Worm (Caenorhabditis elegans): ENCODE results near the gene hlh-3.

The hlh-3 gene

DNA sequence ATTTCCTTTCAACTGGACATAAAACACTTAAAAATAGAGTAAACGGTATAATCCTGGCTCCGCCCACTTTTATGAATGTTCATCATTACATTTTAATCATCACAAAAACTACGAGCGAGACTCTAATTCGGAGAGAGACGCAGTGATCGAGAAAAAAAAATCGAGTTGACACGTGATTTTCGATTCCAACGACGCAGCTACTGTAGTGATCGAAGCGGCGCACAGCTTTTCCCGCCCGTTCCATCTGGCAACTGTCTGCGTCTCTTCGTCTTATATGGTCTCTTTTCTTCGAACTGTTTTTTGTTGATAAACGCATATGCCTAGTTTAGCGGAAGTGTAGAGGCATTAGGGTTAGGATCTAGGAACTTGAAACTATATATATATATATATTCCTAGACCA, 27.4 kb downstream of the hlh-3 start:
- TF ChIP-seq hlh-30 (tag; optimal IDR thresholded peaks at IDR 0.05; ENCODE audit: insufficient read depth) (peak; percentile 49), ceh-18 (tag; optimal IDR thresholded peaks at IDR 0.05) (no peak), tbx-7 (tag; optimal IDR thresholded peaks at IDR 0.05) (no peak), hlh-15 (tag; optimal IDR thresholded peaks at IDR 0.05) (no peak), ceh-9 (tag; optimal IDR thresholded peaks at IDR 0.05) (no peak)

- TF ChIP-seq eyg-1 (tag; optimal IDR thresholded peaks at IDR 0.05) (no peak), pros-1 (tag; optimal IDR thresholded peaks at IDR 0.05) (no peak), C08G9.2 (tag; optimal IDR thresholded peaks at IDR 0.05) (no peak), pat-9 (tag; optimal IDR thresholded peaks at IDR 0.05) (no peak), K02D7.2 (tag; optimal IDR thresholded peaks at IDR 0.05) (no peak), ceh-30 (tag; optimal IDR thresholded peaks at IDR 0.05) (no peak), elt-2 (tag; optimal IDR thresholded peaks at IDR 0.05) (no peak), hlh-15 (tag; optimal IDR thresholded peaks at IDR 0.05) (no peak), fax-1 (tag; optimal IDR thresholded peaks at IDR 0.05) (no peak), hlh-30 (tag; optimal IDR thresholded peaks at IDR 0.05; ENCODE audit: insufficient read depth) (no peak), dmd-4 (tag; optimal IDR thresholded peaks at IDR 0.05; ENCODE audit: borderline replicate concordance) (no peak), hlh-6 (tag; optimal IDR thresholded peaks at IDR 0.05) (no peak), che-1 (tag; optimal IDR thresholded peaks at IDR 0.05) (no peak), ttx-3 (tag; optimal IDR thresholded peaks at IDR 0.05) (no peak)
These were observed 28.6 kb downstream of the hlh-3 start for ce11 chrII:9114972-9115371.

DNA sequence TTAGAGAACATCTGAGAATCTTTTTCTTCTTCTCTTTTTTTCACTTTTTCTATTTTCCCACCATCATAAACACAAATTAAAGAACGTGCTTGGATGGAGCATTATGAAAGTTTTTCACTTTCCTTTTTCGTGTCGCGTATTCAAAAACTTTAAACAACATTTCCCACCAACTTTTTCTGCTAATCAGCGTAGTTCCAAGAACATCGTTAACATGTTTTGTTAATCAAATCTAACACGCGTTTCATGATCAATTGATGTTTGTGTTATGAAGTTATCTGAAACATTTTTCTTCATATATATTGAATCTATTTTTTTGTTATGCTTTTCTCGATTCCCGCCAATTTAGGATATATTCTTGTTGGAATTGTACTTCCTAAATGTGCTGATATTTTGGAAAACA, 29.2 kb downstream of the hlh-3 start:
- no peak for TF ChIP-seq pax-1 (tag; optimal IDR thresholded peaks at IDR 0.05)
- no peak for TF ChIP-seq fax-1 (tag; optimal IDR thresholded peaks at IDR 0.05)
- TF ChIP-seq T23F11.4 (GFP tag; optimal IDR thresholded peaks at IDR 0.05), result no peak
- no peak for TF ChIP-seq ceh-14 (tag; optimal IDR thresholded peaks at IDR 0.05)
- no peak for TF ChIP-seq pqm-1 (tag; optimal IDR thresholded peaks at IDR 0.05)
- no peak for TF ChIP-seq hlh-8 (tag; optimal IDR thresholded peaks at IDR 0.05)
- TF ChIP-seq ceh-45 (GFP tag; IDR thresholded peaks at IDR 0.05), result no peak
- TF ChIP-seq pag-3 (tag; optimal IDR thresholded peaks at IDR 0.05; ENCODE audit: borderline replicate concordance), result no peak
- TF ChIP-seq tbx-2 (tag; optimal IDR thresholded peaks at IDR 0.05), result no peak
- TF ChIP-seq lim-6 (tag; optimal IDR thresholded peaks at IDR 0.05), result no peak
- no peak for TF ChIP-seq npax-4 (tag; optimal IDR thresholded peaks at IDR 0.05)
- no peak for TF ChIP-seq ceh-22 (tag; optimal IDR thresholded peaks at IDR 0.05)
- no peak for TF ChIP-seq gmeb-2 (tag; optimal IDR thresholded peaks at IDR 0.05)
- TF ChIP-seq K09A11.1 (tag; optimal IDR thresholded peaks at IDR 0.05; ENCODE audit: insufficient read depth), result no peak
- TF ChIP-seq nfya-1 (tag; optimal IDR thresholded peaks at IDR 0.05), result no peak
- no peak for TF ChIP-seq pha-4 (tag; optimal IDR thresholded peaks at IDR 0.05)
- TF ChIP-seq fkh-6 (tag; optimal IDR thresholded peaks at IDR 0.05), result no peak
- no peak for TF ChIP-seq sdc-2 (tag; optimal IDR thresholded peaks at IDR 0.05)
- no peak for TF ChIP-seq K02D7.2 (tag; optimal IDR thresholded peaks at IDR 0.05)

DNA sequence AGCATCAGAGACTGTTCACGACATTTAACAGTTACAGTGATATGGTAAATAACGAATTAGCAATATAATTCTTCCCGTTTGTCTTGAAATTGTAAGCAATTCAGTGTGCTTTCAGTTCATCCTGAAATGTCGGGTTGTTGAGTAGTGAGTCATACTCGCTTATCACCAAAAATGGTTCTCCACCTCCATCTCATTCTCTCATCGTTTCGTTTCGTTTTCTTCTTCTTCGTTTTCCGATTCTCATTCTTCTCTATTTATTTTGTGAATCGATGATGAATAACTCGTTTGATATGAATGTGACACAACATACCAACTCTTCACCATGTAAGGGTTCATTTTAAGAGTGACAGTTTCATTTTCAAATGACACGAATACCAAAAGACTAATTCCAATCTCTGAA, 30.0 kb downstream of the hlh-3 start:
- no peak for TF ChIP-seq che-1 (tag; optimal IDR thresholded peaks at IDR 0.05)
- TF ChIP-seq nfya-1 (tag; optimal IDR thresholded peaks at IDR 0.05), result no peak
- no peak for TF ChIP-seq madf-2 (tag; optimal IDR thresholded peaks at IDR 0.05)
- no peak for TF ChIP-seq gmeb-2 (tag; optimal IDR thresholded peaks at IDR 0.05)

ce11 chrII:9117789-9118242, 31.4 kb downstream of the hlh-3 start:
- TF ChIP-seq hlh-30 (tag; optimal IDR thresholded peaks at IDR 0.05; ENCODE audit: insufficient read depth) (no peak), sox-4 (tag; optimal IDR thresholded peaks at IDR 0.05) (no peak), mec-3 (tag; optimal IDR thresholded peaks at IDR 0.05; ENCODE audit: borderline replicate concordance) (no peak), tbx-2 (tag; optimal IDR thresholded peaks at IDR 0.05) (no peak), C38D4.7 (GFP tag; optimal IDR thresholded peaks at IDR 0.05) (no peak), sox-2 (GFP tag; IDR thresholded peaks at IDR 0.05) (no peak), pax-1 (tag; optimal IDR thresholded peaks at IDR 0.05) (no peak), ceh-14 (tag; optimal IDR thresholded peaks at IDR 0.05) (no peak), pqm-1 (tag; optimal IDR thresholded peaks at IDR 0.05) (no peak), che-1 (tag; optimal IDR thresholded peaks at IDR 0.05) (no peak)
